Fruit fly (Drosophila melanogaster): ENCODE results near the gene CG32603.
A peak's percentile ranks its signal among the peaks of the same experiment; 100 is the strongest.

CG32603 gene

dm6 chrX:14176623-14177022, 7.7 kb upstream of the CG32603 start, which contains the start of gene CG11581:
CG11581 (plus strand) TSS chrX:14176923.
- TF ChIP-seq svp (GFP tag): peak; percentile 4
- TF ChIP-seq salr (GFP tag; optimal IDR thresholded peaks at IDR 0.05): no peak

DNA sequence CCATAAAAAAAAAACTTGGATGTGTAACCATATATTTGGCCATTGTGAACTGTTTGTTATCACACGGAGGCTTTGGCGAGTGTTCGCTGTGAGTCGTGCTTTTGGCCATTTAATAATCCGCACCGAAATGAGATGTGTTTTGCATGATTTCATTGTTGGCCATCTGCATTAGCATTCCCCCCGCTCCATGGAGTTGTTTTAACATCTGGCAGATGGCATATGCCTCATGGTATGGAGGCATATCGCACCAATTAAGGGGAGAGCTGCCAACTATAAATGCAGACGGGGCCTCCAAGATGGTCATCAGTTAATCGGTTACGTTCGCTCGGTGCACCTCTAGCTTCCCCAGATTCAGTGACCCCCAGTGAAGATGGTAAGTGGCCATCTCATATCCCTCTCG, 3.6 kb upstream of the CG32603 start, which contains the start of gene CG11584:
Gene CG11584 (plus strand): TSS at position 301 of the 400 bp plus-strand sequence.
- TF ChIP-seq CG6276 (GFP tag; optimal IDR thresholded peaks at IDR 0.05): no peak
- TF ChIP-seq CG6792 (GFP tag; optimal IDR thresholded peaks at IDR 0.05): no peak
- no peak for TF ChIP-seq spab (GFP tag; optimal IDR thresholded peaks at IDR 0.05)
- no peak for TF ChIP-seq Met (GFP tag; optimal IDR thresholded peaks at IDR 0.05)
- no peak for TF ChIP-seq Smox (GFP tag; optimal IDR thresholded peaks at IDR 0.05)
- no peak for TF ChIP-seq CG10631 (GFP tag; optimal IDR thresholded peaks at IDR 0.05)
- no peak for TF ChIP-seq acj6 (GFP tag; optimal IDR thresholded peaks at IDR 0.05)
- TF ChIP-seq Hr38 (GFP tag; optimal IDR thresholded peaks at IDR 0.05): no peak

DNA sequence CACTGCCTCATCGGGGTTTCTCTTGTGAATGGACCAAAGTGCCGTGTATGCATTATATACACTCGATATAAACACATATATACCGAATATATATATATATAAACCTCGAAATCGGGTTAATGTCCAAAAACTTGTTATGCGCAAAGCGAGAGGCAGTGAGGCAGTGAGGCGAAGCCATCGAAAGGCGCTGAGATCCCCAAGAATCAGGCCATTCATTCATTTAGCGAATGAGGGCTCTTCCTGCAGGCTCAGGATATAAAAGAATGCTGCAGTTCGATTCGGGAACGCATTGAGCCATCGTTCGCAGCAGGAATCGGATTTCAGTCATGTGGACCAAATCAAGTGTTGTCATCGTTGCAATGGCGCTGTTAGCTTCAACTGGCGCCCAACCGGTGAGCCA, 2.6 kb downstream of the CG32603 start, which contains the start of gene CG12481:
Gene CG12481 (plus strand): TSS at position 301 of the 400 bp plus-strand sequence.
- TF ChIP-seq dac (GFP tag; optimal IDR thresholded peaks at IDR 0.05) (no peak), CG10631 (GFP tag; optimal IDR thresholded peaks at IDR 0.05) (no peak), CG8319 (GFP tag; optimal IDR thresholded peaks at IDR 0.05) (no peak), CG8119 (GFP tag; IDR thresholded peaks at IDR 0.05) (no peak), OdsH (GFP tag; optimal IDR thresholded peaks at IDR 0.05) (no peak), CG9139 (GFP tag; optimal IDR thresholded peaks at IDR 0.05) (no peak), Eip75B (GFP tag; optimal IDR thresholded peaks at IDR 0.05) (no peak), Blimp-1 (GFP tag; optimal IDR thresholded peaks at IDR 0.05) (no peak), CG7368 (GFP tag; optimal IDR thresholded peaks at IDR 0.05) (no peak), fkh (GFP tag; optimal IDR thresholded peaks at IDR 0.05) (no peak)

dm6 chrX:14189216-14189615, 4.9 kb downstream of the CG32603 start, which contains the start of gene CG11585:
CG11585 (plus strand) TSS chrX:14189516.
- no peak for TF ChIP-seq CG6854 (GFP tag; optimal IDR thresholded peaks at IDR 0.05)
- no peak for TF ChIP-seq CG11762 (GFP tag; optimal IDR thresholded peaks at IDR 0.05; ENCODE audit: insufficient read depth)
- TF ChIP-seq CG1621 (tag; optimal IDR thresholded peaks at IDR 0.05): no peak
- no peak for TF ChIP-seq esn (GFP tag; optimal IDR thresholded peaks at IDR 0.05)
- no peak for TF ChIP-seq CG10669 (GFP tag; optimal IDR thresholded peaks at IDR 0.05)
- TF ChIP-seq Sox14 (GFP tag; optimal IDR thresholded peaks at IDR 0.05): no peak
- TF ChIP-seq Blimp-1 (GFP tag; optimal IDR thresholded peaks at IDR 0.05): no peak
- TF ChIP-seq Sox102F (GFP tag; optimal IDR thresholded peaks at IDR 0.05): no peak
- TF ChIP-seq fkh (GFP tag; optimal IDR thresholded peaks at IDR 0.05): no peak
- no peak for TF ChIP-seq Met (GFP tag; optimal IDR thresholded peaks at IDR 0.05)

DNA sequence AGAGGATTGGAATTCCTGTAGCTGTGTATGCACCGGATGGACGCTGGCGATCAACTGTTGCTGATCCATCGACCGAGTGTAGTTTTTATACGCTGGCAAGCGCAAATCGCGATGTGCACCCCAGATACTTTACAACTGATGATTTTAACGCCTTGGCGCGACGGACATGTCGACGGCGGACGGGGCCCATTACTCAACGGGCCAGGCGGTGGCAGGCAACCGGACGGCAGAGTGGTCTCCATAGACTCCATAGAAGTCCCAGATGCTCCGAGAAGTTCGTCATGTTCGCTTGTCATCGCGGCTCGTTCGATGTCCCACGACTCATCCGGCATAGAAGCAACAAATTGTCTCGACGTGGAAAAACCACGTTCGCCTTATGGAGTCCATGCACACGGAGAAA, 7.6 kb downstream of the CG32603 start, which contains the start of gene CG13403:
Gene CG13403 (minus strand): TSS at position 101 of the 400 bp plus-strand sequence.
- TF ChIP-seq CG8119 (GFP tag; IDR thresholded peaks at IDR 0.05) (no peak), CG9139 (GFP tag; optimal IDR thresholded peaks at IDR 0.05) (no peak), CG6163 (GFP tag; IDR thresholded peaks at IDR 0.05) (no peak), CG6854 (GFP tag; optimal IDR thresholded peaks at IDR 0.05) (no peak), vri (GFP tag; optimal IDR thresholded peaks at IDR 0.05) (no peak), Eip78C (GFP tag) (no peak), CG10669 (GFP tag; optimal IDR thresholded peaks at IDR 0.05) (no peak), Smox (GFP tag; optimal IDR thresholded peaks at IDR 0.05) (no peak), Hr4 (GFP tag; optimal IDR thresholded peaks at IDR 0.05) (no peak), Blimp-1 (GFP tag; optimal IDR thresholded peaks at IDR 0.05) (no peak)

DNA sequence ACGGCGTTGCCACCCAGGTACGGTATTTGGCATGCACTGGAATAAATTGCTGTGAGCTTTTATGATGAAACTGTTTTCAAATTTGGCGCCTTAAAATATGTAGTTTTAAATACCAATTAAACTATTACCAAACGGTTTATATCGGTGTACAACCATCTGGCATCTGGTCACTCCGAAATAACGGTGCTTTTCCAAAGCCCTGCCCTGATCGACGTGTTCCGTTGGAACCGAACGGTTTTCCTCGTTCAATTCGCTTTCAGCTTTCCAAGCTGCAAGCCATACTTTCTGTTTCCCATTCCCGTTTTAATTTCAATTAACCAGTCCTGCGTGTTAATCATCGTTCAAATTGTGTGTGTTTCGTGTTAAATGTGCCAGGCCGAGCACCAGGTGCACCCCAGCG, 8.7 kb downstream of the CG32603 start, which contains the start of gene yl:
Gene yl (plus strand): TSS at position 202 of the 400 bp plus-strand sequence.
- TF ChIP-seq Lpt (GFP tag; optimal IDR thresholded peaks at IDR 0.05) (no peak), CG6792 (GFP tag; optimal IDR thresholded peaks at IDR 0.05) (no peak), CG16779 (tag; optimal IDR thresholded peaks at IDR 0.05) (no peak), CG8632 (GFP tag; optimal IDR thresholded peaks at IDR 0.05) (no peak), CG10669 (GFP tag; optimal IDR thresholded peaks at IDR 0.05) (no peak), spab (GFP tag; optimal IDR thresholded peaks at IDR 0.05) (no peak), CG7368 (GFP tag; optimal IDR thresholded peaks at IDR 0.05) (no peak), CG31627 (GFP tag; optimal IDR thresholded peaks at IDR 0.05) (no peak), fd85E (GFP tag; optimal IDR thresholded peaks at IDR 0.05) (no peak), Hr38 (GFP tag; optimal IDR thresholded peaks at IDR 0.05) (no peak), net (GFP tag; optimal IDR thresholded peaks at IDR 0.05) (no peak), acj6 (GFP tag; optimal IDR thresholded peaks at IDR 0.05) (no peak), CG11762 (GFP tag; optimal IDR thresholded peaks at IDR 0.05; ENCODE audit: insufficient read depth) (no peak), Sox15 (GFP tag; optimal IDR thresholded peaks at IDR 0.05) (no peak)

Measured in whole organism, prepupa.